Worm (Caenorhabditis elegans) whole organism, mixed stage, embryonic: ENCODE measurements around the gene F53A3.1.

ENCODE experiments used
- blmp-1 ChIP-seq: fragments of 150-350 bp; optimal IDR thresholded peaks from 2 replicates; lab custom pipeline; 2014; ENCODE audit warnings: missing biosample characterization, missing genetic modification characterization
- ceh-83 ChIP-seq: fragments of 200-800 bp; sonication (Bioruptor generic); optimal IDR thresholded peaks from 2 replicates; lab custom pipeline; 2018; ENCODE audit warnings: mild to moderate bottlenecking, missing genetic modification characterization, missing compliant biosample characterization
- ces-1 ChIP-seq: fragments of 150-350 bp; optimal IDR thresholded peaks from 2 replicates; lab custom pipeline; 2014; ENCODE audit warnings: missing biosample characterization, missing genetic modification reagents, missing genetic modification characterization
- flh-1 ChIP-seq: fragments of 200-800 bp; sonication (Bioruptor generic); optimal IDR thresholded peaks from 2 replicates; lab custom pipeline; 2018; ENCODE audit warnings: mild to moderate bottlenecking, missing genetic modification characterization, moderate library complexity, missing compliant biosample characterization
- hlh-1 ChIP-seq: fragments of 150-350 bp; optimal IDR thresholded peaks from 2 replicates; lab custom pipeline; 2014; ENCODE audit warnings: missing biosample characterization, missing genetic modification reagents, missing genetic modification characterization
- lsy-2 ChIP-seq: fragments of 150-350 bp; optimal IDR thresholded peaks from 2 replicates; lab custom pipeline; 2014; ENCODE audit warnings: missing biosample characterization, missing genetic modification characterization
- nhr-12 ChIP-seq: fragments of 150-350 bp; optimal IDR thresholded peaks from 2 replicates; lab custom pipeline; 2014; ENCODE audit warnings: missing biosample characterization, missing genetic modification characterization
- nhr-237 ChIP-seq: fragments of 150-350 bp; optimal IDR thresholded peaks from 2 replicates; lab custom pipeline; 2014; ENCODE audit warnings: missing biosample characterization, missing genetic modification characterization
- pha-4 ChIP-seq: fragments of 150-350 bp; optimal IDR thresholded peaks from 2 replicates; lab custom pipeline; 2018; ENCODE audit warnings: missing biosample characterization, missing genetic modification reagents, missing genetic modification characterization
- unc-120 ChIP-seq: sonication (generic microtip); optimal IDR thresholded peaks from 2 replicates; lab custom pipeline; 2017; ENCODE audit warnings: missing genetic modification characterization, missing compliant biosample characterization; ENCODE audit not compliant: poor library complexity, severe bottlenecking
- unc-62 ChIP-seq: fragments of 150-350 bp; optimal IDR thresholded peaks from 2 replicates; lab custom pipeline; 2014; ENCODE audit warnings: missing biosample characterization, missing genetic modification reagents, missing genetic modification characterization
- zip-8 ChIP-seq: fragments of 150-350 bp; optimal IDR thresholded peaks from 2 replicates; lab custom pipeline; 2014; ENCODE audit warnings: missing biosample characterization, missing genetic modification characterization

DNA sequence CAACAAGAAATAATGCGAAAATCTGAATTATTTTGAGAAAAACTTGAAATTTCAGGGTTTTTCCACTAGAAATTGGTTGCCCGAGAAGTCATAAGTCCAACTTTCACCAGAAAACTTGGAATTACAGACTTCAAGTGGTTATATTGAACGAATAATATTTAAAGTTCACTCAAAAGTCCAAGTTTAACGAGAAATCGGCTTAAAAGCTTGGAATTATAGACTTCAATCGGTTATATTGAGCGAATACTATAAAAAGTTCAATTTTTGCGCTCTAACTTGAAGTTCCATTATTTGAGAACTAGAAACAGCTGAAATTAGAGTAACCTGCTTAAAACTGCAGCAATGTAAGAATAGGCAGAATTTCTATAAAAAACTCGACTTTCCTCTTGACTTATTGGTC, 21.4 kb downstream of the F53A3.1 start:
- TF ChIP-seq hlh-1 (no peak), nhr-237 (tag; lab: Kevin White, UChicago) (no peak), zip-8 (tag; lab: Kevin White, UChicago) (no peak), flh-1 (GFP tag; lab: Kevin White, UChicago) (no peak), ces-1 (GFP tag; lab: Kevin White, UChicago) (no peak), nhr-12 (tag; lab: Kevin White, UChicago) (no peak), blmp-1 (tag; lab: Kevin White, UChicago) (no peak), pha-4 (tag; lab: Kevin White, UChicago) (no peak), lsy-2 (tag; lab: Kevin White, UChicago) (no peak), unc-120 (tag; lab: Kevin White, UChicago) (no peak), ceh-83 (no peak), unc-62 (no peak)
